Worm (Caenorhabditis elegans): Measurements from ENCODE around the gene ZK470.1.

ce11 chrX:4128684-4129083 is 34.8 kb upstream of the ZK470.1 start:
- no peak for TF ChIP-seq lim-7 (GFP tag; IDR thresholded peaks at IDR 0.05)
- no peak for TF ChIP-seq lir-3 (tag; optimal IDR thresholded peaks at IDR 0.05)
- no peak for TF ChIP-seq fos-1 (tag; optimal IDR thresholded peaks at IDR 0.05)
- no peak for TF ChIP-seq nhr-25 (tag; optimal IDR thresholded peaks at IDR 0.05; ENCODE audit: borderline replicate concordance, insufficient read depth)
- no peak for TF ChIP-seq unc-130 (GFP tag; optimal IDR thresholded peaks at IDR 0.05)
